Fruit fly (Drosophila melanogaster) whole organism, embryonic: ENCODE results near the gene stg1.

Experiments used
- Abd-B ChIP-seq: fragments of 200-800 bp; sonication (Bioruptor generic); optimal IDR thresholded peaks from 2 replicates; lab custom pipeline; 2018; ENCODE audit warnings: missing biosample characterization, mild to moderate bottlenecking, missing genetic modification characterization, moderate library complexity
- Adf1 ChIP-seq: fragments of 200-800 bp; sonication (Bioruptor generic); IDR thresholded peaks from 2 replicates; pipeline ENCODE4 v1.3.6; 2022; ENCODE audit warnings: missing biosample characterization, missing genetic modification characterization
- CG10321 ChIP-seq: fragments of 200-800 bp; sonication (Bioruptor generic); IDR thresholded peaks from 2 replicates; pipeline ENCODE4 v1.3.6; 2022; ENCODE audit warnings: missing biosample characterization, missing genetic modification characterization
- CG12155 ChIP-seq: fragments of 200-800 bp; sonication (Bioruptor generic); optimal IDR thresholded peaks from 3 replicates; lab custom pipeline; 2016; ENCODE audit warnings: missing biosample characterization, missing genetic modification characterization
- CG13123 ChIP-seq: fragments of 200-800 bp; sonication (Bioruptor generic); optimal IDR thresholded peaks from 2 replicates; lab custom pipeline; 2016; ENCODE audit warnings: missing biosample characterization, missing genetic modification characterization
- CG13775 ChIP-seq: fragments of 200-800 bp; sonication (Bioruptor generic); optimal IDR thresholded peaks from 3 replicates; lab custom pipeline; 2017; ENCODE audit warnings: missing biosample characterization, mild to moderate bottlenecking, missing genetic modification characterization
- CG13894 ChIP-seq: fragments of 200-800 bp; sonication (Bioruptor generic); optimal IDR thresholded peaks from 3 replicates; lab custom pipeline; 2018; ENCODE audit warnings: missing biosample characterization, mild to moderate bottlenecking, missing genetic modification characterization, moderate library complexity
- CG14667 ChIP-seq: fragments of 200-800 bp; sonication (Bioruptor generic); IDR thresholded peaks from 2 replicates; pipeline ENCODE4 v1.3.6; 2022; ENCODE audit warnings: missing biosample characterization, missing genetic modification characterization
- CG17612 ChIP-seq: fragments of 200-800 bp; sonication (Bioruptor generic); IDR thresholded peaks from 2 replicates; pipeline ENCODE4 v1.3.6; 2022; ENCODE audit warnings: missing biosample characterization, missing genetic modification characterization
- CG18619 ChIP-seq: fragments of 200-800 bp; sonication (Bioruptor generic); optimal IDR thresholded peaks from 3 replicates; lab custom pipeline; 2017; ENCODE audit warnings: missing biosample characterization, mild to moderate bottlenecking, missing genetic modification characterization
- CG3726 ChIP-seq: fragments of 200-800 bp; sonication (Bioruptor generic); IDR thresholded peaks from 3 replicates; pipeline ENCODE4, ENCODE4 v1.3.6; 2022; ENCODE audit warnings: missing biosample characterization, missing genetic modification characterization
- CG3838 ChIP-seq: fragments of 200-800 bp; sonication (Bioruptor generic); optimal IDR thresholded peaks from 3 replicates; lab custom pipeline; 2016; ENCODE audit warnings: missing biosample characterization, missing genetic modification characterization
- CG4328 ChIP-seq: fragments of 200-800 bp; sonication (Bioruptor generic); optimal IDR thresholded peaks from 3 replicates; lab custom pipeline; 2017; ENCODE audit warnings: missing biosample characterization, missing genetic modification reagents, missing genetic modification characterization
- CG6175 ChIP-seq: fragments of 200-800 bp; sonication (Bioruptor generic); IDR thresholded peaks from 3 replicates; pipeline ENCODE4 v1.3.6; 2022; ENCODE audit warnings: missing biosample characterization, missing genetic modification characterization
- CG7839 ChIP-seq: fragments of 200-800 bp; sonication (Bioruptor generic); optimal IDR thresholded peaks from 3 replicates; lab custom pipeline; 2018; ENCODE audit warnings: missing biosample characterization, mild to moderate bottlenecking, missing genetic modification characterization, moderate library complexity
- CG7987 ChIP-seq: fragments of 200-800 bp; sonication (Bioruptor generic); optimal IDR thresholded peaks from 2 replicates; lab custom pipeline; 2018; ENCODE audit warnings: missing biosample characterization, mild to moderate bottlenecking, missing genetic modification characterization, moderate library complexity
- CG8478 ChIP-seq: fragments of >200 bp; optimal IDR thresholded peaks from 2 replicates; lab custom pipeline; 2018
- Doc3 ChIP-seq: fragments of 200-800 bp; sonication (Bioruptor generic); IDR thresholded peaks from 3 replicates; pipeline ENCODE4 v1.3.6; 2022; ENCODE audit warnings: missing biosample characterization, missing genetic modification characterization; ENCODE audit not compliant: partially characterized antibody
- Drgx ChIP-seq: fragments of 200-800 bp; sonication (Bioruptor generic); IDR thresholded peaks from 2 replicates; pipeline ENCODE4 v1.3.6; 2022; ENCODE audit warnings: missing biosample characterization, missing genetic modification characterization
- Elba2 ChIP-seq: fragments of 200-800 bp; sonication (Bioruptor generic); optimal IDR thresholded peaks from 3 replicates; lab custom pipeline; 2016; ENCODE audit warnings: missing biosample characterization, missing genetic modification characterization
- Fer1 ChIP-seq: fragments of 200-800 bp; sonication (Bioruptor generic); optimal IDR thresholded peaks from 2 replicates; lab custom pipeline; 2017; ENCODE audit warnings: missing biosample characterization, mild to moderate bottlenecking, missing genetic modification characterization
- Fer2 ChIP-seq: fragments of 200-800 bp; sonication (Bioruptor generic); optimal IDR thresholded peaks from 2 replicates; lab custom pipeline; 2018; ENCODE audit warnings: missing biosample characterization, mild to moderate bottlenecking, missing genetic modification characterization, moderate library complexity
- Gsc ChIP-seq: fragments of 200-800 bp; sonication (Bioruptor generic); IDR thresholded peaks from 2 replicates; pipeline ENCODE4 v1.3.6; 2022; ENCODE audit warnings: missing biosample characterization, missing genetic modification characterization
- Gug ChIP-seq: fragments of 200-800 bp; sonication (Bioruptor generic); IDR thresholded peaks from 4 replicates; pipeline ENCODE4 v1.3.6; 2022; ENCODE audit warnings: missing biosample characterization, missing genetic modification characterization
- HLH4C ChIP-seq: fragments of 200-800 bp; sonication (Bioruptor generic); IDR thresholded peaks from 3 replicates; pipeline ENCODE4 v1.3.6; 2022; ENCODE audit warnings: missing biosample characterization, missing genetic modification characterization; ENCODE audit not compliant: partially characterized antibody
- HLHmδ ChIP-seq: fragments of 200-800 bp; sonication (Bioruptor generic); optimal IDR thresholded peaks from 2 replicates; lab custom pipeline; 2018; ENCODE audit warnings: missing biosample characterization, mild to moderate bottlenecking, missing genetic modification characterization, moderate library complexity
- Jarid2 ChIP-seq: fragments of 200-800 bp; sonication (Bioruptor generic); optimal IDR thresholded peaks from 3 replicates; lab custom pipeline; 2017; ENCODE audit warnings: mild to moderate bottlenecking, missing biosample characterization, missing genetic modification reagents, missing genetic modification characterization
- Kr ChIP-seq: fragments of 200-800 bp; sonication (Bioruptor generic); optimal IDR thresholded peaks from 2 replicates; lab custom pipeline; 2017; ENCODE audit warnings: missing biosample characterization, mild to moderate bottlenecking, missing genetic modification characterization
- MBD-R2 ChIP-seq: fragments of 200-800 bp; sonication (Bioruptor generic); IDR thresholded peaks from 2 replicates; pipeline ENCODE4 v1.3.6; 2022; ENCODE audit warnings: missing biosample characterization, missing genetic modification characterization
- Max ChIP-seq: fragments of 200-800 bp; sonication (Bioruptor generic); optimal IDR thresholded peaks from 2 replicates; lab custom pipeline; 2016; ENCODE audit warnings: missing biosample characterization, mild to moderate bottlenecking, missing genetic modification characterization
- Nf-YC ChIP-seq: fragments of 200-800 bp; optimal IDR thresholded peaks from 3 replicates; lab custom pipeline; 2019; ENCODE audit warnings: missing biosample characterization, mild to moderate bottlenecking, missing genetic modification characterization, moderate library complexity
- Oaz ChIP-seq: fragments of 200-800 bp; sonication (Bioruptor generic); IDR thresholded peaks from 2 replicates; pipeline ENCODE4 v1.3.6; 2022; ENCODE audit warnings: missing biosample characterization, missing genetic modification characterization
- Poxn ChIP-seq: fragments of 200-800 bp; sonication (Bioruptor generic); IDR thresholded peaks from 2 replicates; pipeline ENCODE4 v1.3.6; 2022; ENCODE audit warnings: missing biosample characterization, missing genetic modification characterization
- ab ChIP-seq: fragments of 200-800 bp; sonication (Bioruptor generic); optimal IDR thresholded peaks from 2 replicates; lab custom pipeline; 2016; ENCODE audit warnings: missing biosample characterization, missing genetic modification characterization
- al ChIP-seq: fragments of 200-800 bp; sonication (Bioruptor generic); IDR thresholded peaks from 2 replicates; pipeline ENCODE4 v1.3.6; 2022; ENCODE audit warnings: missing biosample characterization, missing genetic modification characterization
- ash1 ChIP-seq: fragments of 200-800 bp; sonication (Bioruptor generic); optimal IDR thresholded peaks from 2 replicates; lab custom pipeline; 2018; ENCODE audit warnings: missing biosample characterization, mild to moderate bottlenecking, missing genetic modification characterization
- bcd ChIP-seq: fragments of 200-800 bp; sonication (Bioruptor generic); optimal IDR thresholded peaks from 2 replicates; lab custom pipeline; 2017; ENCODE audit warnings: missing biosample characterization, mild to moderate bottlenecking, missing genetic modification characterization
- br ChIP-seq: fragments of >200 bp; optimal IDR thresholded peaks from 2 replicates; lab custom pipeline; 2017
- chinmo ChIP-seq: fragments of 200-800 bp; sonication (Bioruptor generic); IDR thresholded peaks from 4 replicates; pipeline ENCODE4 v1.3.6; 2022; ENCODE audit warnings: missing biosample characterization, missing genetic modification characterization; ENCODE audit not compliant: partially characterized antibody
- corto ChIP-seq: fragments of 200-800 bp; sonication (Bioruptor generic); optimal IDR thresholded peaks from 2 replicates; lab custom pipeline; 2016; ENCODE audit warnings: missing biosample characterization, mild to moderate bottlenecking, missing genetic modification characterization, moderate library complexity
- fd96Cb ChIP-seq: fragments of 200-800 bp; sonication (Bioruptor generic); optimal IDR thresholded peaks from 2 replicates; lab custom pipeline; 2018; ENCODE audit warnings: missing biosample characterization, mild to moderate bottlenecking, missing genetic modification characterization, moderate library complexity
- ftz-f1 ChIP-seq: fragments of 200-800 bp; sonication (Bioruptor generic); optimal IDR thresholded peaks from 2 replicates; lab custom pipeline; 2016; ENCODE audit warnings: missing biosample characterization, missing genetic modification characterization
- gcm ChIP-seq: fragments of 200-800 bp; sonication (Bioruptor generic); optimal IDR thresholded peaks from 2 replicates; lab custom pipeline; 2019; ENCODE audit warnings: missing biosample characterization, mild to moderate bottlenecking, missing genetic modification characterization, moderate library complexity
- hkb ChIP-seq, 2 experiments: fragments of 200-800 bp in 1 of 2; fragments of >200 bp in 1 of 2; sonication (Bioruptor generic) in 1 of 2; IDR thresholded peaks in 1 of 2; optimal IDR thresholded peaks in 1 of 2; 2 replicates each; pipeline versions ENCODE4 v1.3.6 to Lab custom; 2017 to 2022; ENCODE audit warnings: missing biosample characterization in 1 of 2, missing genetic modification characterization in 1 of 2
- hth ChIP-seq: fragments of >200 bp; optimal IDR thresholded peaks from 2 replicates; lab custom pipeline; 2017; ENCODE audit warnings: inconsistent platforms
- kay ChIP-seq: fragments of 200-800 bp; sonication (Bioruptor generic); optimal IDR thresholded peaks from 2 replicates; lab custom pipeline; 2016; ENCODE audit warnings: missing biosample characterization, missing genetic modification characterization
- slou ChIP-seq: fragments of 200-800 bp; sonication (Bioruptor generic); optimal IDR thresholded peaks from 3 replicates; lab custom pipeline; 2016; ENCODE audit warnings: missing biosample characterization, missing genetic modification characterization
- ssp ChIP-seq: fragments of 200-800 bp; sonication (Bioruptor generic); IDR thresholded peaks from 2 replicates; pipeline ENCODE4 v1.3.6; 2022; ENCODE audit warnings: missing biosample characterization, missing genetic modification characterization
- tup ChIP-seq: fragments of 200-800 bp; sonication (Bioruptor generic); optimal IDR thresholded peaks from 2 replicates; lab custom pipeline; 2016; ENCODE audit warnings: missing biosample characterization, mild to moderate bottlenecking, missing genetic modification characterization, moderate library complexity
- z ChIP-seq: fragments of 200-800 bp; sonication (Bioruptor generic); IDR thresholded peaks from 3 replicates; pipeline ENCODE4 v1.3.6; 2022; ENCODE audit warnings: missing biosample characterization, missing genetic modification characterization

The stg1 gene

dm6 chrX:21044831-21045447 lies 48.7 kb upstream of the stg1 start, which contains the start of gene Cbs (continued):
- TF ChIP-seq CG4328 (GFP tag; lab: Kevin White, UChicago) (peak; percentile 62), Oaz (GFP tag; lab: Robert Waterston, UW) (0 out of 2 replicates have a peak, but pooled peaks have one; percentile 39), tup (peak; percentile 16), CG3726 (0 out of 3 replicates have a peak, but pooled peaks have one; percentile 51), gcm (peak; percentile 28), z (GFP tag; lab: Robert Waterston, UW) (no peak), CG7987 (GFP tag; lab: Kevin White, UChicago) (no peak), Abd-B (peak; percentile 22), CG12155 (GFP tag; lab: Kevin White, UChicago) (peak; percentile 45), fd96Cb (tag; lab: Kevin White, UChicago) (peak; percentile 32), Drgx (peak; percentile 56), br (no peak), al (GFP tag; lab: Robert Waterston, UW) (peak; percentile 70), hth (no peak), bcd (GFP tag; lab: Kevin White, UChicago) (peak; percentile 66), CG13894 (no peak), CG13775 (GFP tag; lab: Kevin White, UChicago) (peak; percentile 74), HLH4C (GFP tag; lab: Robert Waterston, UW) (no peak), kay (no peak), Poxn (GFP tag; lab: Robert Waterston, UW) (peak; percentile 43; the same call in 1 of the 2 replicates), ab (GFP tag; lab: Kevin White, UChicago) (no peak), Elba2 (GFP tag; lab: Kevin White, UChicago) (no peak), hkb (optimal IDR thresholded peaks at IDR 0.05; lab: Kevin White, UChicago) (no peak), hkb (GFP tag; IDR thresholded peaks at IDR 0.05; lab: Robert Waterston, UW) (peak; percentile 66), CG17612 (GFP tag; lab: Robert Waterston, UW) (peak; percentile 61; the same call in 1 of the 2 replicates), slou (GFP tag; lab: Kevin White, UChicago) (peak; percentile 58), Gug (GFP tag; lab: Robert Waterston, UW) (peak; percentile 74; the same call in 3 of the 4 replicates), ash1 (no peak), Fer1 (GFP tag; lab: Kevin White, UChicago) (peak; percentile 50), CG13123 (GFP tag; lab: Kevin White, UChicago) (peak; percentile 10), Max (GFP tag; lab: Kevin White, UChicago) (peak; percentile 38), CG6175 (GFP tag; lab: Robert Waterston, UW) (0 out of 3 replicates have a peak, but pooled peaks have one; percentile 23), ftz-f1 (GFP tag; lab: Kevin White, UChicago) (no peak), chinmo (GFP tag; lab: Robert Waterston, UW) (no peak; the same call in 3 of the 4 replicates), Nf-YC (tag; lab: Kevin White, UChicago) (peak; percentile 70), Adf1 (GFP tag; lab: Robert Waterston, UW) (peak; percentile 96), Gsc (GFP tag; lab: Robert Waterston, UW) (no peak), CG14667 (GFP tag; lab: Robert Waterston, UW) (0 out of 2 replicates have a peak, but pooled peaks have one; percentile 18), Jarid2 (no peak), Fer2 (tag; lab: Kevin White, UChicago) (peak; percentile 40), CG3838 (GFP tag; lab: Kevin White, UChicago) (no peak), HLHmδ (no peak), CG10321 (GFP tag; lab: Robert Waterston, UW) (peak; percentile 37; the same call in 1 of the 2 replicates), Kr (GFP tag; lab: Kevin White, UChicago) (no peak), Doc3 (no peak), corto (no peak), MBD-R2 (peak; percentile 49), ssp (GFP tag; lab: Robert Waterston, UW) (peak; percentile 43), CG18619 (peak; percentile 80), CG8478 (lab: Kevin White, UChicago) (no peak), CG7839 (peak; percentile 83)
